Fruit fly (Drosophila melanogaster) whole organism, embryonic: ENCODE results near the gene Bx.
A peak's percentile ranks its signal among the peaks of the same experiment; 100 is the strongest.

Source experiments
- Asciz ChIP-seq: fragments of 200-800 bp; sonication (Bioruptor generic); optimal IDR thresholded peaks from 2 replicates; lab custom pipeline; 2017; ENCODE audit warnings: missing biosample characterization, mild to moderate bottlenecking, missing genetic modification characterization, missing genetic modification reagents
- Bgb ChIP-seq: fragments of 200-800 bp; sonication (Bioruptor generic); IDR thresholded peaks from 2 replicates; pipeline ENCODE4 v1.3.6; 2022; ENCODE audit warnings: missing biosample characterization, missing genetic modification characterization; ENCODE audit not compliant: partially characterized antibody
- Blimp-1 ChIP-seq: fragments of 200-800 bp; sonication (Bioruptor generic); optimal IDR thresholded peaks from 3 replicates; lab custom pipeline; 2018; ENCODE audit warnings: missing biosample characterization, missing genetic modification characterization, mild to moderate bottlenecking, moderate library complexity, missing genetic modification reagents
- CG10959 ChIP-seq: fragments of 200-800 bp; sonication (Bioruptor generic); IDR thresholded peaks from 2 replicates; pipeline ENCODE4 v1.3.6; 2022; ENCODE audit warnings: missing biosample characterization, missing genetic modification characterization
- CG12071 ChIP-seq: fragments of 200-800 bp; sonication (Bioruptor generic); optimal IDR thresholded peaks from 3 replicates; lab custom pipeline; 2018; ENCODE audit warnings: missing biosample characterization, mild to moderate bottlenecking, missing genetic modification characterization
- CG12769 ChIP-seq: fragments of 200-800 bp; sonication (Bioruptor generic); optimal IDR thresholded peaks from 2 replicates; lab custom pipeline; 2019; ENCODE audit warnings: missing biosample characterization, mild to moderate bottlenecking, missing genetic modification characterization, moderate library complexity
- CG13894 ChIP-seq: fragments of 200-800 bp; sonication (Bioruptor generic); optimal IDR thresholded peaks from 3 replicates; lab custom pipeline; 2018; ENCODE audit warnings: missing biosample characterization, mild to moderate bottlenecking, missing genetic modification characterization, moderate library complexity
- CG15514 ChIP-seq: fragments of 200-800 bp; sonication (Bioruptor generic); optimal IDR thresholded peaks from 3 replicates; lab custom pipeline; 2017; ENCODE audit warnings: missing biosample characterization, missing genetic modification characterization, mild to moderate bottlenecking, moderate library complexity, missing genetic modification reagents
- CG16863 ChIP-seq: fragments of 200-800 bp; sonication (Bioruptor generic); optimal IDR thresholded peaks from 3 replicates; lab custom pipeline; 2016; ENCODE audit warnings: missing biosample characterization, missing genetic modification characterization
- CG17385 ChIP-seq: fragments of 200-800 bp; sonication (Bioruptor generic); optimal IDR thresholded peaks from 3 replicates; lab custom pipeline; 2018; ENCODE audit warnings: missing biosample characterization, mild to moderate bottlenecking, missing genetic modification characterization
- CG17829 ChIP-seq: fragments of 200-800 bp; optimal IDR thresholded peaks from 2 replicates; lab custom pipeline; 2019; ENCODE audit warnings: missing biosample characterization, mild to moderate bottlenecking, missing genetic modification characterization, moderate library complexity
- CG18599 ChIP-seq: fragments of 200-800 bp; sonication (Bioruptor generic); optimal IDR thresholded peaks from 3 replicates; lab custom pipeline; 2017; ENCODE audit warnings: missing biosample characterization, missing genetic modification characterization, mild to moderate bottlenecking, moderate library complexity, missing genetic modification reagents
- CG2120 ChIP-seq: fragments of 200-800 bp; sonication (Bioruptor generic); optimal IDR thresholded peaks from 3 replicates; lab custom pipeline; 2016; ENCODE audit warnings: missing biosample characterization, missing genetic modification characterization
- CG2678 ChIP-seq: fragments of 200-800 bp; sonication (Bioruptor generic); optimal IDR thresholded peaks from 3 replicates; lab custom pipeline; 2019; ENCODE audit warnings: missing biosample characterization, mild to moderate bottlenecking, missing genetic modification characterization, moderate library complexity
- CG31441 ChIP-seq: fragments of 200-800 bp; sonication (Bioruptor generic); IDR thresholded peaks from 2 replicates; pipeline ENCODE4 v1.3.6; 2022; ENCODE audit warnings: missing biosample characterization, missing genetic modification characterization
- CG32532 ChIP-seq: fragments of 200-800 bp; sonication (Bioruptor generic); IDR thresholded peaks from 2 replicates; pipeline ENCODE4 v1.3.6; 2022; ENCODE audit warnings: missing biosample characterization, missing genetic modification characterization
- CG3281 ChIP-seq: fragments of 200-800 bp; sonication (Bioruptor generic); optimal IDR thresholded peaks from 3 replicates; lab custom pipeline; 2017; ENCODE audit warnings: missing biosample characterization, mild to moderate bottlenecking, missing genetic modification characterization
- CG7745 ChIP-seq: fragments of 200-800 bp; sonication (Bioruptor generic); optimal IDR thresholded peaks from 2 replicates; lab custom pipeline; 2018; ENCODE audit warnings: missing biosample characterization, mild to moderate bottlenecking, missing genetic modification characterization, moderate library complexity
- D19B ChIP-seq: fragments of 200-800 bp; sonication (Bioruptor generic); optimal IDR thresholded peaks from 2 replicates; lab custom pipeline; 2017; ENCODE audit warnings: missing biosample characterization, mild to moderate bottlenecking, missing genetic modification characterization
- Dp ChIP-seq: fragments of 200-800 bp; sonication (Bioruptor generic); optimal IDR thresholded peaks from 2 replicates; lab custom pipeline; 2018; ENCODE audit warnings: missing biosample characterization, mild to moderate bottlenecking, missing genetic modification characterization, moderate library complexity
- E2f2 ChIP-seq: fragments of 200-800 bp; sonication (Bioruptor generic); IDR thresholded peaks from 2 replicates; pipeline ENCODE4 v1.3.6; 2022; ENCODE audit warnings: missing biosample characterization, missing genetic modification characterization
- Fer1 ChIP-seq: fragments of 200-800 bp; sonication (Bioruptor generic); optimal IDR thresholded peaks from 2 replicates; lab custom pipeline; 2017; ENCODE audit warnings: missing biosample characterization, mild to moderate bottlenecking, missing genetic modification characterization
- Hr78 ChIP-seq, 2 experiments: fragments of 200-800 bp in 1 of 2; fragments of >200 bp in 1 of 2; sonication (Bioruptor generic) in 1 of 2; optimal IDR thresholded peaks; 2 replicates each; lab custom pipeline; 2017 to 2019; ENCODE audit warnings: missing biosample characterization in 2 of 2, missing genetic modification characterization in 2 of 2, mild to moderate bottlenecking in 1 of 2, moderate library complexity in 1 of 2
- Lim3 ChIP-seq: fragments of 200-800 bp; sonication (Bioruptor generic); IDR thresholded peaks from 2 replicates; pipeline ENCODE4 v1.3.6; 2022; ENCODE audit warnings: missing biosample characterization, missing genetic modification characterization
- MBD-R2 ChIP-seq: fragments of 200-800 bp; sonication (Bioruptor generic); IDR thresholded peaks from 2 replicates; pipeline ENCODE4 v1.3.6; 2022; ENCODE audit warnings: missing biosample characterization, missing genetic modification characterization
- Meics ChIP-seq: fragments of 200-800 bp; sonication (Bioruptor generic); optimal IDR thresholded peaks from 2 replicates; lab custom pipeline; 2017; ENCODE audit warnings: missing biosample characterization, mild to moderate bottlenecking, missing genetic modification characterization
- Rfx ChIP-seq: fragments of 200-800 bp; sonication (Bioruptor generic); IDR thresholded peaks from 2 replicates; pipeline ENCODE4 v1.3.6; 2022; ENCODE audit warnings: missing biosample characterization, missing genetic modification characterization
- Sox102F ChIP-seq: fragments of 200-800 bp; sonication (Bioruptor generic); optimal IDR thresholded peaks from 2 replicates; lab custom pipeline; 2018; ENCODE audit warnings: missing biosample characterization, mild to moderate bottlenecking, missing genetic modification characterization, moderate library complexity
- Xrp1 ChIP-seq: fragments of 200-800 bp; sonication (Bioruptor generic); IDR thresholded peaks from 2 replicates; pipeline ENCODE4 v1.3.6; 2022; ENCODE audit warnings: missing biosample characterization, missing genetic modification characterization
- aop ChIP-seq: fragments of 200-800 bp; sonication (Bioruptor generic); IDR thresholded peaks from 2 replicates; pipeline ENCODE4 v1.3.6; 2022; ENCODE audit warnings: missing biosample characterization, missing genetic modification characterization
- bsh ChIP-seq, 2 experiments: fragments of 200-800 bp; sonication (Bioruptor generic); optimal IDR thresholded peaks; 2 replicates each; lab custom pipeline; 2017 to 2018; ENCODE audit warnings: mild to moderate bottlenecking in 2 of 2, missing biosample characterization in 2 of 2, missing genetic modification characterization in 2 of 2, moderate library complexity in 1 of 2
- dpn ChIP-seq, 2 experiments: fragments of 200-800 bp; sonication (Bioruptor generic); optimal IDR thresholded peaks; 3 replicates each; lab custom pipeline; 2016; ENCODE audit warnings: missing biosample characterization in 2 of 2, missing genetic modification characterization in 2 of 2
- dysf ChIP-seq: fragments of 200-800 bp; sonication (Bioruptor generic); IDR thresholded peaks from 3 replicates; pipeline ENCODE4 v1.3.6; 2022; ENCODE audit warnings: missing biosample characterization, missing genetic modification characterization
- gce ChIP-seq: fragments of 200-800 bp; sonication (Bioruptor generic); IDR thresholded peaks from 3 replicates; pipeline ENCODE4 v1.3.6; 2022; ENCODE audit warnings: missing biosample characterization, missing genetic modification characterization
- gem ChIP-seq: fragments of 200-800 bp; sonication (Bioruptor generic); optimal IDR thresholded peaks from 2 replicates; lab custom pipeline; 2019; ENCODE audit warnings: missing biosample characterization, mild to moderate bottlenecking, missing genetic modification characterization, moderate library complexity
- maf-S ChIP-seq: fragments of 200-800 bp; sonication (Bioruptor generic); optimal IDR thresholded peaks from 2 replicates; lab custom pipeline; 2016; ENCODE audit warnings: missing biosample characterization, missing genetic modification characterization
- nau ChIP-seq: fragments of 200-800 bp; sonication (Bioruptor generic); optimal IDR thresholded peaks from 3 replicates; lab custom pipeline; 2017; ENCODE audit warnings: missing biosample characterization, mild to moderate bottlenecking, missing genetic modification characterization, missing genetic modification reagents
- nmo ChIP-seq: fragments of 200-800 bp; sonication (Bioruptor generic); optimal IDR thresholded peaks from 2 replicates; lab custom pipeline; 2018; ENCODE audit warnings: missing biosample characterization, mild to moderate bottlenecking, missing genetic modification characterization, moderate library complexity
- prd ChIP-seq, 3 experiments: fragments of >200 bp in 2 of 3; fragments of 200-800 bp in 1 of 3; sonication (Bioruptor generic) in 1 of 3; optimal IDR thresholded peaks in 2 of 3; IDR thresholded peaks in 1 of 3; 2 replicates in 2 of 3; 3 replicates in 1 of 3; pipeline versions ENCODE4 v1.3.6 to Lab custom; 2017 to 2022; ENCODE audit warnings: missing biosample characterization in 1 of 3, missing genetic modification characterization in 1 of 3
- psq ChIP-seq: fragments of 200-800 bp; sonication (Bioruptor generic); optimal IDR thresholded peaks from 2 replicates; lab custom pipeline; 2017; ENCODE audit warnings: missing biosample characterization, missing genetic modification characterization
- pzg ChIP-seq: fragments of 200-800 bp; sonication (Bioruptor generic); optimal IDR thresholded peaks from 3 replicates; lab custom pipeline; 2018; ENCODE audit warnings: missing biosample characterization, mild to moderate bottlenecking, missing genetic modification characterization, moderate library complexity
- row ChIP-seq: fragments of 200-800 bp; sonication (Bioruptor generic); IDR thresholded peaks from 3 replicates; pipeline ENCODE4 v1.3.6; 2022; ENCODE audit warnings: missing biosample characterization, missing genetic modification characterization
- scrt ChIP-seq: fragments of 200-800 bp; sonication (Bioruptor generic); optimal IDR thresholded peaks from 2 replicates; lab custom pipeline; 2018; ENCODE audit warnings: missing biosample characterization, mild to moderate bottlenecking, missing genetic modification characterization, moderate library complexity
- sens ChIP-seq: fragments of 200-800 bp; sonication (Bioruptor generic); peaks from one replicate; lab custom pipeline; 2016; ENCODE audit warnings: missing biosample characterization, missing genetic modification characterization
- ssp ChIP-seq: fragments of 200-800 bp; sonication (Bioruptor generic); IDR thresholded peaks from 2 replicates; pipeline ENCODE4 v1.3.6; 2022; ENCODE audit warnings: missing biosample characterization, missing genetic modification characterization
- unc-4 ChIP-seq: fragments of 200-800 bp; sonication (Bioruptor generic); IDR thresholded peaks from 2 replicates; pipeline ENCODE4 v1.3.6; 2022; ENCODE audit warnings: missing biosample characterization, missing genetic modification characterization; ENCODE audit not compliant: partially characterized antibody

Gene Bx

dm6 chrX:18479307-18480134, 35.7 kb upstream of the Bx start, which contains the start of gene CG32547 (continued):
- 0 out of 2 replicates have a peak, but pooled peaks have one; percentile 10 for TF ChIP-seq CG10959 (GFP tag; lab: Robert Waterston, UW)
- TF ChIP-seq aop (GFP tag; lab: Robert Waterston, UW): no peak
- TF ChIP-seq nau (GFP tag; lab: Kevin White, UChicago): peak; percentile 3
- TF ChIP-seq CG2120 (GFP tag; lab: Kevin White, UChicago): peak; percentile 5
- no peak for TF ChIP-seq maf-S (GFP tag; lab: Kevin White, UChicago)
- TF ChIP-seq CG31441 (GFP tag; lab: Robert Waterston, UW): peak; percentile 16; the same call in 1 of the 2 replicates
- peak in 1 of 2 experiments; percentile 14 for TF ChIP-seq Hr78 (GFP tag; optimal IDR thresholded peaks at IDR 0.05; lab: Kevin White, UChicago)
- TF ChIP-seq psq (GFP tag; lab: Kevin White, UChicago): peak; percentile 84
- peak; percentile 33; the same call in 1 of the 2 replicates for TF ChIP-seq unc-4
- TF ChIP-seq CG12769 (tag; lab: Kevin White, UChicago): peak; percentile 29
- TF ChIP-seq CG2678 (tag; lab: Kevin White, UChicago): peak; percentile 23
- TF ChIP-seq sens (GFP tag; lab: Kevin White, UChicago): peak; percentile 73
- TF ChIP-seq CG15514 (GFP tag; lab: Kevin White, UChicago): peak; percentile 30
- peak; percentile 11 for TF ChIP-seq CG18599 (GFP tag; lab: Kevin White, UChicago)
- peak; percentile 10 for TF ChIP-seq CG3281
- 0 out of 2 replicates have a peak, but pooled peaks have one; percentile 17 for TF ChIP-seq Bgb (GFP tag; lab: Robert Waterston, UW)
- no peak for TF ChIP-seq CG17829 (tag; lab: Kevin White, UChicago)
- peak; percentile 77 for TF ChIP-seq row (GFP tag; lab: Robert Waterston, UW)
- TF ChIP-seq scrt (GFP tag; lab: Kevin White, UChicago): peak; percentile 36
- TF ChIP-seq Asciz (GFP tag; lab: Kevin White, UChicago): no peak
- TF ChIP-seq Dp (GFP tag; lab: Kevin White, UChicago): peak; percentile 6
- TF ChIP-seq CG16863: no peak
- TF ChIP-seq E2f2: peak; percentile 40; the same call in 1 of the 2 replicates
- peak; percentile 40 for TF ChIP-seq MBD-R2 (GFP tag; lab: Robert Waterston, UW)
- no peak for TF ChIP-seq gce (GFP tag; lab: Robert Waterston, UW)
- peak; percentile 5 for TF ChIP-seq Blimp-1 (GFP tag; lab: Kevin White, UChicago)
- TF ChIP-seq Meics (GFP tag; lab: Kevin White, UChicago): peak; percentile 13
- no peak for TF ChIP-seq CG13894
- TF ChIP-seq dpn (GFP tag; optimal IDR thresholded peaks at IDR 0.05; lab: Kevin White, UChicago): peak in 1 of 2 experiments; percentile 10
- peak; percentile 34 for TF ChIP-seq gem (tag; lab: Kevin White, UChicago)
- TF ChIP-seq CG7745 (tag; lab: Kevin White, UChicago): no peak
- peak; percentile 96 for TF ChIP-seq D19B (GFP tag; lab: Kevin White, UChicago)
- peak; percentile 19 for TF ChIP-seq CG12071 (GFP tag; lab: Kevin White, UChicago)
- TF ChIP-seq Rfx (GFP tag; lab: Robert Waterston, UW): peak; percentile 17; the same call in 1 of the 2 replicates
- no peak for TF ChIP-seq Lim3 (GFP tag; lab: Robert Waterston, UW)
- peak; percentile 36; the same call in 1 of the 2 replicates for TF ChIP-seq Xrp1 (GFP tag; lab: Robert Waterston, UW)
- peak; percentile 41 for TF ChIP-seq pzg (GFP tag; lab: Kevin White, UChicago)
- no peak for TF ChIP-seq prd (optimal IDR thresholded peaks at IDR 0.05; lab: Kevin White, UChicago)
- peak; percentile 17; the same call in 1 of the 3 replicates for TF ChIP-seq prd (GFP tag; IDR thresholded peaks at IDR 0.05; lab: Robert Waterston, UW)
- TF ChIP-seq CG32532 (GFP tag; lab: Robert Waterston, UW): peak; percentile 28; the same call in 1 of the 2 replicates
- TF ChIP-seq CG17385 (GFP tag; lab: Kevin White, UChicago): no peak
- TF ChIP-seq nmo (GFP tag; lab: Kevin White, UChicago): peak; percentile 6
- TF ChIP-seq Fer1 (GFP tag; lab: Kevin White, UChicago): peak; percentile 51
- peak; percentile 7 for TF ChIP-seq Sox102F (GFP tag; lab: Kevin White, UChicago)
- TF ChIP-seq dysf: peak; percentile 33; the same call in 1 of the 3 replicates
- TF ChIP-seq ssp (GFP tag; lab: Robert Waterston, UW): no peak
- peak in 1 of 2 experiments; percentile 9 for TF ChIP-seq bsh (GFP tag; optimal IDR thresholded peaks at IDR 0.05; lab: Kevin White, UChicago)
